Fruit fly (Drosophila melanogaster) whole organism, embryonic: ENCODE data around the gene CSN6.

Source experiments
- ATbp ChIP-seq: fragments of 200-800 bp; sonication (Bioruptor generic); optimal IDR thresholded peaks from 2 replicates; lab custom pipeline; 2017; ENCODE audit warnings: missing biosample characterization, mild to moderate bottlenecking, missing genetic modification characterization, missing genetic modification reagents
- Atf6 ChIP-seq: fragments of 200-800 bp; sonication (Bioruptor generic); IDR thresholded peaks from 2 replicates; pipeline ENCODE4 v1.3.6; 2022; ENCODE audit warnings: missing biosample characterization, missing genetic modification characterization
- CG10274 ChIP-seq: fragments of 200-800 bp; sonication (Bioruptor generic); optimal IDR thresholded peaks from 3 replicates; lab custom pipeline; 2017; ENCODE audit warnings: missing biosample characterization, mild to moderate bottlenecking, missing genetic modification characterization
- CG10431 ChIP-seq: fragments of 200-800 bp; sonication (Bioruptor generic); optimal IDR thresholded peaks from 3 replicates; lab custom pipeline; 2018; ENCODE audit warnings: missing biosample characterization, mild to moderate bottlenecking, missing genetic modification characterization
- CG10654 ChIP-seq: fragments of 200-800 bp; sonication (Bioruptor generic); optimal IDR thresholded peaks from 2 replicates; lab custom pipeline; 2016; ENCODE audit warnings: missing biosample characterization, missing genetic modification characterization
- CG11093 ChIP-seq: fragments of 200-800 bp; sonication (Bioruptor generic); IDR thresholded peaks from 3 replicates; pipeline ENCODE4 v1.3.6; 2022; ENCODE audit warnings: missing biosample characterization, missing genetic modification characterization
- CG11456 ChIP-seq: fragments of 200-800 bp; sonication (Bioruptor generic); IDR thresholded peaks from 3 replicates; pipeline ENCODE4 v1.3.6; 2022; ENCODE audit warnings: missing biosample characterization, missing genetic modification characterization
- CG11504 ChIP-seq: fragments of 200-800 bp; sonication (Bioruptor generic); optimal IDR thresholded peaks from 3 replicates; lab custom pipeline; 2019; ENCODE audit warnings: missing biosample characterization, mild to moderate bottlenecking, missing genetic modification characterization, moderate library complexity
- CG14860 ChIP-seq: fragments of 200-800 bp; sonication (Bioruptor generic); IDR thresholded peaks from 3 replicates; pipeline ENCODE4 v1.3.6; 2022; ENCODE audit warnings: missing biosample characterization, missing genetic modification characterization; ENCODE audit not compliant: partially characterized antibody
- CG15479 ChIP-seq: fragments of 200-800 bp; sonication (Bioruptor generic); optimal IDR thresholded peaks from 3 replicates; lab custom pipeline; 2019; ENCODE audit warnings: missing biosample characterization, mild to moderate bottlenecking, missing genetic modification characterization, moderate library complexity
- CG17186 ChIP-seq: fragments of 200-800 bp; sonication (Bioruptor generic); optimal IDR thresholded peaks from 3 replicates; lab custom pipeline; 2017; ENCODE audit warnings: missing biosample characterization, missing genetic modification reagents, missing genetic modification characterization
- CG17385 ChIP-seq: fragments of 200-800 bp; sonication (Bioruptor generic); optimal IDR thresholded peaks from 3 replicates; lab custom pipeline; 2018; ENCODE audit warnings: missing biosample characterization, mild to moderate bottlenecking, missing genetic modification characterization
- CG18476 ChIP-seq: fragments of 200-800 bp; sonication (Bioruptor generic); optimal IDR thresholded peaks from 2 replicates; lab custom pipeline; 2016; ENCODE audit warnings: missing biosample characterization, mild to moderate bottlenecking, missing genetic modification characterization
- CG3163 ChIP-seq: fragments of 200-800 bp; sonication (Bioruptor generic); optimal IDR thresholded peaks from 3 replicates; lab custom pipeline; 2016; ENCODE audit warnings: missing biosample characterization, missing genetic modification characterization
- CG32772 ChIP-seq: fragments of 200-800 bp; sonication (Bioruptor generic); IDR thresholded peaks from 2 replicates; pipeline ENCODE4 v1.3.6; 2022; ENCODE audit warnings: missing biosample characterization, missing genetic modification characterization
- CG33557 ChIP-seq: fragments of 200-800 bp; sonication (Bioruptor generic); optimal IDR thresholded peaks from 2 replicates; lab custom pipeline; 2019; ENCODE audit warnings: missing biosample characterization, mild to moderate bottlenecking, missing genetic modification characterization, moderate library complexity
- CG3407 ChIP-seq: fragments of 200-800 bp; sonication (Bioruptor generic); optimal IDR thresholded peaks from 2 replicates; lab custom pipeline; 2018; ENCODE audit warnings: missing biosample characterization, mild to moderate bottlenecking, missing genetic modification characterization
- CG4282 ChIP-seq: fragments of 200-800 bp; sonication (Bioruptor generic); optimal IDR thresholded peaks from 2 replicates; lab custom pipeline; 2016; ENCODE audit warnings: missing biosample characterization, missing genetic modification characterization
- CG4360 ChIP-seq: fragments of 200-800 bp; sonication (Bioruptor generic); IDR thresholded peaks from 2 replicates; pipeline ENCODE4 v1.3.6; 2022; ENCODE audit warnings: missing biosample characterization, missing genetic modification characterization
- CG8924 ChIP-seq: fragments of 200-800 bp; optimal IDR thresholded peaks from 3 replicates; lab custom pipeline; 2019; ENCODE audit warnings: missing biosample characterization, mild to moderate bottlenecking, missing genetic modification characterization, moderate library complexity
- CHES-1-like ChIP-seq: fragments of 200-800 bp; sonication (Bioruptor generic); optimal IDR thresholded peaks from 2 replicates; lab custom pipeline; 2016; ENCODE audit warnings: missing biosample characterization, missing genetic modification characterization
- Dbx ChIP-seq: fragments of 200-800 bp; sonication (Bioruptor generic); IDR thresholded peaks from 3 replicates; pipeline ENCODE4 v1.3.6; 2022; ENCODE audit warnings: missing biosample characterization, missing genetic modification characterization
- Dip3 ChIP-seq: fragments of 200-800 bp; sonication (Bioruptor generic); optimal IDR thresholded peaks from 3 replicates; lab custom pipeline; 2016; ENCODE audit warnings: missing biosample characterization, missing genetic modification characterization
- HHEX ChIP-seq: fragments of 200-800 bp; sonication (Bioruptor generic); optimal IDR thresholded peaks from 3 replicates; lab custom pipeline; 2017; ENCODE audit warnings: missing biosample characterization, mild to moderate bottlenecking, missing genetic modification characterization, missing genetic modification reagents
- HmgZ ChIP-seq: fragments of 200-800 bp; sonication (Bioruptor generic); optimal IDR thresholded peaks from 2 replicates; lab custom pipeline; 2018; ENCODE audit warnings: missing biosample characterization, mild to moderate bottlenecking, missing genetic modification characterization
- Lim3 ChIP-seq: fragments of 200-800 bp; sonication (Bioruptor generic); IDR thresholded peaks from 2 replicates; pipeline ENCODE4 v1.3.6; 2022; ENCODE audit warnings: missing biosample characterization, missing genetic modification characterization
- PHDP ChIP-seq: fragments of 200-800 bp; sonication (Bioruptor generic); optimal IDR thresholded peaks from 3 replicates; lab custom pipeline; 2018; ENCODE audit warnings: missing biosample characterization, mild to moderate bottlenecking, missing genetic modification characterization, moderate library complexity
- Poxn ChIP-seq: fragments of 200-800 bp; sonication (Bioruptor generic); IDR thresholded peaks from 2 replicates; pipeline ENCODE4 v1.3.6; 2022; ENCODE audit warnings: missing biosample characterization, missing genetic modification characterization
- abd-A ChIP-seq: fragments of 200-800 bp; sonication (Bioruptor generic); optimal IDR thresholded peaks from 3 replicates; lab custom pipeline; 2019; ENCODE audit warnings: missing biosample characterization, mild to moderate bottlenecking, missing genetic modification characterization, moderate library complexity
- al ChIP-seq: fragments of 200-800 bp; sonication (Bioruptor generic); IDR thresholded peaks from 2 replicates; pipeline ENCODE4 v1.3.6; 2022; ENCODE audit warnings: missing biosample characterization, missing genetic modification characterization
- bcd ChIP-seq: fragments of 200-800 bp; sonication (Bioruptor generic); optimal IDR thresholded peaks from 2 replicates; lab custom pipeline; 2017; ENCODE audit warnings: missing biosample characterization, mild to moderate bottlenecking, missing genetic modification characterization
- cad ChIP-seq: fragments of >200 bp; optimal IDR thresholded peaks from 2 replicates; lab custom pipeline; 2017; ENCODE audit warnings: missing biosample characterization, missing genetic modification characterization
- caup ChIP-seq: fragments of 200-800 bp; sonication (Bioruptor generic); optimal IDR thresholded peaks from 3 replicates; lab custom pipeline; 2017; ENCODE audit warnings: missing biosample characterization, mild to moderate bottlenecking, missing genetic modification characterization, moderate library complexity; ENCODE audit not compliant: severe bottlenecking
- ci ChIP-seq: fragments of 200-800 bp; sonication (Bioruptor generic); IDR thresholded peaks from 3 replicates; pipeline ENCODE4 v1.3.6; 2022; ENCODE audit warnings: missing biosample characterization, missing genetic modification characterization
- dan ChIP-seq: fragments of 200-800 bp; sonication (Bioruptor generic); IDR thresholded peaks from 2 replicates; pipeline ENCODE4 v1.3.6; 2022; ENCODE audit warnings: missing biosample characterization, missing genetic modification characterization
- danr ChIP-seq: fragments of 200-800 bp; sonication (Bioruptor generic); IDR thresholded peaks from 2 replicates; pipeline ENCODE4 v1.3.6; 2022; ENCODE audit warnings: missing biosample characterization, missing genetic modification characterization
- dmrt11E ChIP-seq: fragments of 200-800 bp; sonication (Bioruptor generic); optimal IDR thresholded peaks from 3 replicates; lab custom pipeline; 2018; ENCODE audit warnings: missing biosample characterization, mild to moderate bottlenecking, missing genetic modification characterization, moderate library complexity
- fd96Cb ChIP-seq: fragments of 200-800 bp; sonication (Bioruptor generic); optimal IDR thresholded peaks from 2 replicates; lab custom pipeline; 2018; ENCODE audit warnings: missing biosample characterization, mild to moderate bottlenecking, missing genetic modification characterization, moderate library complexity
- gcm ChIP-seq: fragments of 200-800 bp; sonication (Bioruptor generic); optimal IDR thresholded peaks from 2 replicates; lab custom pipeline; 2019; ENCODE audit warnings: missing biosample characterization, mild to moderate bottlenecking, missing genetic modification characterization, moderate library complexity
- jumu ChIP-seq: fragments of 200-800 bp; sonication (Bioruptor generic); optimal IDR thresholded peaks from 3 replicates; lab custom pipeline; 2016; ENCODE audit warnings: missing biosample characterization, missing genetic modification characterization
- kah ChIP-seq: fragments of 200-800 bp; sonication (Bioruptor generic); optimal IDR thresholded peaks from 2 replicates; lab custom pipeline; 2018; ENCODE audit warnings: missing biosample characterization, mild to moderate bottlenecking, missing genetic modification characterization
- knrl ChIP-seq: fragments of 200-800 bp; sonication (Bioruptor generic); IDR thresholded peaks from 3 replicates; pipeline ENCODE4 v1.3.6; 2022; ENCODE audit warnings: missing biosample characterization, missing genetic modification characterization; ENCODE audit not compliant: partially characterized antibody
- lab ChIP-seq: fragments of 200-800 bp; sonication (Bioruptor generic); optimal IDR thresholded peaks from 3 replicates; lab custom pipeline; 2017; ENCODE audit warnings: missing biosample characterization, missing genetic modification characterization, mild to moderate bottlenecking, moderate library complexity, missing genetic modification reagents
- oc ChIP-seq: fragments of 200-800 bp; sonication (Bioruptor generic); optimal IDR thresholded peaks from 2 replicates; lab custom pipeline; 2018; ENCODE audit warnings: missing biosample characterization, mild to moderate bottlenecking, missing genetic modification characterization, moderate library complexity
- peb ChIP-seq: fragments of 200-800 bp; sonication (Bioruptor generic); IDR thresholded peaks from 2 replicates; pipeline ENCODE4 v1.3.6; 2022; ENCODE audit warnings: missing biosample characterization, missing genetic modification characterization
- pnt ChIP-seq: fragments of 200-800 bp; sonication (Bioruptor generic); optimal IDR thresholded peaks from 3 replicates; lab custom pipeline; 2016; ENCODE audit warnings: missing biosample characterization, missing genetic modification characterization
- sens ChIP-seq: fragments of 200-800 bp; sonication (Bioruptor generic); peaks from one replicate; lab custom pipeline; 2016; ENCODE audit warnings: missing biosample characterization, missing genetic modification characterization
- seq ChIP-seq: fragments of 200-800 bp; sonication (Bioruptor generic); IDR thresholded peaks from 2 replicates; pipeline ENCODE4 v1.3.6; 2022; ENCODE audit warnings: missing biosample characterization, missing genetic modification characterization
- tx ChIP-seq: fragments of 200-800 bp; sonication (Bioruptor generic); optimal IDR thresholded peaks from 2 replicates; lab custom pipeline; 2016; ENCODE audit warnings: missing biosample characterization, missing genetic modification characterization
- unc-4 ChIP-seq: fragments of 200-800 bp; sonication (Bioruptor generic); IDR thresholded peaks from 2 replicates; pipeline ENCODE4 v1.3.6; 2022; ENCODE audit warnings: missing biosample characterization, missing genetic modification characterization; ENCODE audit not compliant: partially characterized antibody
- vvl ChIP-seq: fragments of 200-800 bp; sonication (Bioruptor generic); IDR thresholded peaks from 2 replicates; pipeline ENCODE4 v1.3.6; 2022; ENCODE audit warnings: missing biosample characterization, missing genetic modification characterization

Gene CSN6

DNA sequence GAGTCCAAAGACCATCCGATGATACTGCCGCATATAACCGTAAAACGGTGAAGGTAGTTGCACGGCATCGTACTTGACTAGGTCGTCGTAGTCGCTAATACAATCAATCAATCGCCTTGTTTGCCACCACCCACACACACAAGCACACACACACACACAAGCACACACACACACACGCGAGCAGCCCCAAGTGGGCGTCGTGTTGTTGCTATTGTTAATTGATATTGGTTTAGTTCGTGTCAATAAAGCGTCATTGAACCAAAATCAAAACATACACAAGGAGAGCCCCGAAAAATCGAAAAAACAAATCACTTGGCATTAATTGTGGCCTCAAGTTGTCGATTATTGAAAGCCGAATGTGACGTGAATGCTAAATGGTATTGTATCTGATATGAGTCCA lies 15.9 kb downstream of the CSN6 start (continued):
- TF ChIP-seq lab (GFP tag; lab: Kevin White, UChicago) (peak; percentile 91), HmgZ (peak; percentile 56), CG11504 (peak; percentile 15), unc-4 (GFP tag; lab: Robert Waterston, UW) (no peak), danr (0 out of 2 replicates have a peak, but pooled peaks have one; percentile 40), CG4282 (GFP tag; lab: Kevin White, UChicago) (no peak), dan (GFP tag; lab: Robert Waterston, UW) (no peak), al (GFP tag; lab: Robert Waterston, UW) (no peak), CG8924 (tag; lab: Kevin White, UChicago) (peak; percentile 10), CG17186 (GFP tag; lab: Kevin White, UChicago) (no peak), knrl (GFP tag; lab: Robert Waterston, UW) (no peak), caup (peak; percentile 62), CG10431 (GFP tag; lab: Kevin White, UChicago) (no peak), abd-A (tag; lab: Kevin White, UChicago) (no peak), CG4360 (GFP tag; lab: Robert Waterston, UW) (peak; percentile 39), Dbx (GFP tag; lab: Robert Waterston, UW) (peak; percentile 42; the same call in 2 of the 3 replicates), dmrt11E (tag; lab: Kevin White, UChicago) (peak; percentile 48), CG10654 (peak; percentile 28), ATbp (GFP tag; lab: Kevin White, UChicago) (peak; percentile 79), Dip3 (GFP tag; lab: Kevin White, UChicago) (no peak), CG18476 (GFP tag; lab: Kevin White, UChicago) (no peak), fd96Cb (peak; percentile 4), CG33557 (GFP tag; lab: Kevin White, UChicago) (peak; percentile 56), Lim3 (no peak), CG3407 (GFP tag; lab: Kevin White, UChicago) (peak; percentile 66), Atf6 (GFP tag; lab: Robert Waterston, UW) (peak; percentile 78), CG32772 (GFP tag; lab: Robert Waterston, UW) (peak; percentile 34; the same call in 1 of the 2 replicates), oc (no peak), CG10274 (GFP tag; lab: Kevin White, UChicago) (peak; percentile 9), HHEX (GFP tag; lab: Kevin White, UChicago) (peak; percentile 59), kah (no peak), PHDP (tag; lab: Kevin White, UChicago) (peak; percentile 32), ci (peak; percentile 86), bcd (GFP tag; lab: Kevin White, UChicago) (peak; percentile 29), peb (GFP tag; lab: Robert Waterston, UW) (peak; percentile 43; the same call in 1 of the 2 replicates), jumu (GFP tag; lab: Kevin White, UChicago) (no peak), CG14860 (no peak), CG11093 (GFP tag; lab: Robert Waterston, UW) (peak; percentile 7; the same call in 1 of the 3 replicates), CG17385 (GFP tag; lab: Kevin White, UChicago) (peak; percentile 44), tx (GFP tag; lab: Kevin White, UChicago) (no peak), CG15479 (GFP tag; lab: Kevin White, UChicago) (no peak), cad (GFP tag; lab: Kevin White, UChicago) (no peak), Poxn (GFP tag; lab: Robert Waterston, UW) (no peak), CG11456 (GFP tag; lab: Robert Waterston, UW) (0 out of 3 replicates have a peak, but pooled peaks have one; percentile 35), gcm (GFP tag; lab: Kevin White, UChicago) (peak; percentile 25), CHES-1-like (GFP tag; lab: Kevin White, UChicago) (peak; percentile 48), CG3163 (GFP tag; lab: Kevin White, UChicago) (no peak), sens (GFP tag; lab: Kevin White, UChicago) (peak; percentile 95), seq (GFP tag; lab: Robert Waterston, UW) (peak; percentile 85), vvl (peak; percentile 43; the same call in 1 of the 2 replicates), pnt (GFP tag; lab: Kevin White, UChicago) (peak; percentile 30)
